Fruit fly (Drosophila melanogaster) whole organism, embryonic: ENCODE measurements around the gene Nmdar1.

Experiments used
- C15 ChIP-seq: fragments of 200-800 bp; sonication (Bioruptor generic); IDR thresholded peaks from 3 replicates; pipeline ENCODE4 v1.3.6; 2022; ENCODE audit warnings: missing biosample characterization, missing genetic modification characterization
- CG11247 ChIP-seq: fragments of 200-800 bp; sonication (Bioruptor generic); IDR thresholded peaks from 2 replicates; pipeline ENCODE4 v1.3.6; 2022; ENCODE audit warnings: missing biosample characterization, missing genetic modification characterization
- CG12071 ChIP-seq: fragments of 200-800 bp; sonication (Bioruptor generic); optimal IDR thresholded peaks from 3 replicates; lab custom pipeline; 2018; ENCODE audit warnings: missing biosample characterization, mild to moderate bottlenecking, missing genetic modification characterization
- CG12104 ChIP-seq: fragments of 200-800 bp; sonication (Bioruptor generic); optimal IDR thresholded peaks from 3 replicates; lab custom pipeline; 2016; ENCODE audit warnings: missing biosample characterization, missing genetic modification characterization
- CG12942 ChIP-seq: fragments of 200-800 bp; sonication (Bioruptor generic); optimal IDR thresholded peaks from 3 replicates; lab custom pipeline; 2016; ENCODE audit warnings: missing biosample characterization, missing genetic modification characterization
- CG13424 ChIP-seq: fragments of 200-800 bp; sonication (Bioruptor generic); optimal IDR thresholded peaks from 2 replicates; lab custom pipeline; 2019; ENCODE audit warnings: missing biosample characterization, mild to moderate bottlenecking, missing genetic modification characterization, moderate library complexity
- CG14965 ChIP-seq: fragments of 200-800 bp; sonication (Bioruptor generic); optimal IDR thresholded peaks from 2 replicates; lab custom pipeline; 2016; ENCODE audit warnings: missing biosample characterization, missing genetic modification characterization, borderline replicate concordance
- CG15696 ChIP-seq: fragments of 200-800 bp; sonication (Bioruptor generic); optimal IDR thresholded peaks from 2 replicates; lab custom pipeline; 2019; ENCODE audit warnings: missing biosample characterization, mild to moderate bottlenecking, missing genetic modification characterization, moderate library complexity
- CG17612 ChIP-seq: fragments of 200-800 bp; sonication (Bioruptor generic); IDR thresholded peaks from 2 replicates; pipeline ENCODE4 v1.3.6; 2022; ENCODE audit warnings: missing biosample characterization, missing genetic modification characterization
- CG17802 ChIP-seq: fragments of 200-800 bp; sonication (Bioruptor generic); optimal IDR thresholded peaks from 2 replicates; lab custom pipeline; 2018; ENCODE audit warnings: missing biosample characterization, mild to moderate bottlenecking, missing genetic modification characterization, moderate library complexity
- CG18262 ChIP-seq: fragments of 200-800 bp; optimal IDR thresholded peaks from 3 replicates; lab custom pipeline; 2019; ENCODE audit warnings: missing biosample characterization, mild to moderate bottlenecking, missing genetic modification characterization, moderate library complexity
- CG2678 ChIP-seq: fragments of 200-800 bp; sonication (Bioruptor generic); optimal IDR thresholded peaks from 3 replicates; lab custom pipeline; 2019; ENCODE audit warnings: missing biosample characterization, mild to moderate bottlenecking, missing genetic modification characterization, moderate library complexity
- CG3838 ChIP-seq: fragments of 200-800 bp; sonication (Bioruptor generic); optimal IDR thresholded peaks from 3 replicates; lab custom pipeline; 2016; ENCODE audit warnings: missing biosample characterization, missing genetic modification characterization
- CG4360 ChIP-seq: fragments of 200-800 bp; sonication (Bioruptor generic); IDR thresholded peaks from 2 replicates; pipeline ENCODE4 v1.3.6; 2022; ENCODE audit warnings: missing biosample characterization, missing genetic modification characterization
- CG4730 ChIP-seq: fragments of 200-800 bp; sonication (Bioruptor generic); IDR thresholded peaks from 2 replicates; pipeline ENCODE4 v1.3.6; 2022; ENCODE audit warnings: missing biosample characterization, missing genetic modification characterization
- CG5953 ChIP-seq: fragments of 200-800 bp; sonication (Bioruptor generic); IDR thresholded peaks from 2 replicates; pipeline ENCODE4 v1.3.6; 2022; ENCODE audit warnings: missing biosample characterization, missing genetic modification characterization
- CG6683 ChIP-seq: fragments of 200-800 bp; sonication (Bioruptor generic); optimal IDR thresholded peaks from 2 replicates; lab custom pipeline; 2017; ENCODE audit warnings: missing biosample characterization, mild to moderate bottlenecking, missing genetic modification characterization, missing genetic modification reagents
- CG7271 ChIP-seq: fragments of 200-800 bp; sonication (Bioruptor generic); optimal IDR thresholded peaks from 2 replicates; lab custom pipeline; 2018; ENCODE audit warnings: missing biosample characterization, mild to moderate bottlenecking, missing genetic modification characterization, moderate library complexity
- CG7839 ChIP-seq: fragments of 200-800 bp; sonication (Bioruptor generic); optimal IDR thresholded peaks from 3 replicates; lab custom pipeline; 2018; ENCODE audit warnings: missing biosample characterization, mild to moderate bottlenecking, missing genetic modification characterization, moderate library complexity
- CG7928 ChIP-seq: fragments of 200-800 bp; sonication (Bioruptor generic); optimal IDR thresholded peaks from 2 replicates; lab custom pipeline; 2017; ENCODE audit warnings: missing biosample characterization, mild to moderate bottlenecking, missing genetic modification characterization
- CG8765 ChIP-seq: fragments of 200-800 bp; sonication (Bioruptor generic); IDR thresholded peaks from 2 replicates; pipeline ENCODE4 v1.3.6; 2022; ENCODE audit warnings: missing biosample characterization, missing genetic modification characterization
- Dek ChIP-seq: fragments of 200-800 bp; sonication (Bioruptor generic); optimal IDR thresholded peaks from 3 replicates; lab custom pipeline; 2019; ENCODE audit warnings: missing biosample characterization, mild to moderate bottlenecking, missing genetic modification characterization, moderate library complexity
- Doc2 ChIP-seq: fragments of 200-800 bp; sonication (Bioruptor generic); IDR thresholded peaks from 2 replicates; pipeline ENCODE4 v1.3.6; 2022; ENCODE audit warnings: missing biosample characterization, missing genetic modification characterization
- Fer2 ChIP-seq: fragments of 200-800 bp; sonication (Bioruptor generic); optimal IDR thresholded peaks from 2 replicates; lab custom pipeline; 2018; ENCODE audit warnings: missing biosample characterization, mild to moderate bottlenecking, missing genetic modification characterization, moderate library complexity
- Fer3 ChIP-seq: fragments of 200-800 bp; sonication (Bioruptor generic); optimal IDR thresholded peaks from 2 replicates; lab custom pipeline; 2018; ENCODE audit warnings: missing biosample characterization, mild to moderate bottlenecking, missing genetic modification characterization, moderate library complexity
- Hr3 ChIP-seq: fragments of 200-800 bp; sonication (Bioruptor generic); optimal IDR thresholded peaks from 3 replicates; lab custom pipeline; 2016; ENCODE audit warnings: missing biosample characterization, missing genetic modification characterization
- MBD-R2 ChIP-seq: fragments of 200-800 bp; sonication (Bioruptor generic); IDR thresholded peaks from 2 replicates; pipeline ENCODE4 v1.3.6; 2022; ENCODE audit warnings: missing biosample characterization, missing genetic modification characterization
- Med ChIP-seq: fragments of 200-800 bp; sonication (Bioruptor generic); peaks from one replicate; lab custom pipeline; 2016; ENCODE audit warnings: missing biosample characterization, missing genetic modification characterization, mild to moderate bottlenecking, inconsistent platforms, moderate library complexity
- NFAT ChIP-seq: fragments of 200-800 bp; sonication (Bioruptor generic); IDR thresholded peaks from 2 replicates; pipeline ENCODE4 v1.3.6; 2022; ENCODE audit warnings: missing biosample characterization, missing genetic modification characterization
- Scr ChIP-seq: fragments of 200-800 bp; sonication (Bioruptor generic); IDR thresholded peaks from 2 replicates; pipeline ENCODE4 v1.3.6; 2022; ENCODE audit warnings: missing biosample characterization, missing genetic modification characterization; ENCODE audit not compliant: partially characterized antibody
- Six4 ChIP-seq: fragments of 200-800 bp; sonication (Bioruptor generic); optimal IDR thresholded peaks from 2 replicates; lab custom pipeline; 2016; ENCODE audit warnings: missing biosample characterization, missing genetic modification characterization
- YL-1 ChIP-seq: fragments of 200-800 bp; sonication (Bioruptor generic); optimal IDR thresholded peaks from 3 replicates; lab custom pipeline; 2017; ENCODE audit warnings: missing biosample characterization, mild to moderate bottlenecking, missing genetic modification characterization
- ac ChIP-seq: fragments of 200-800 bp; sonication (Bioruptor generic); optimal IDR thresholded peaks from 3 replicates; lab custom pipeline; 2017; ENCODE audit warnings: missing biosample characterization, mild to moderate bottlenecking, missing genetic modification characterization
- al ChIP-seq: fragments of 200-800 bp; sonication (Bioruptor generic); IDR thresholded peaks from 2 replicates; pipeline ENCODE4 v1.3.6; 2022; ENCODE audit warnings: missing biosample characterization, missing genetic modification characterization
- cato ChIP-seq: fragments of 200-800 bp; sonication (Bioruptor generic); optimal IDR thresholded peaks from 2 replicates; lab custom pipeline; 2016; ENCODE audit warnings: missing biosample characterization, missing genetic modification characterization, borderline replicate concordance
- crol ChIP-seq: fragments of 200-800 bp; sonication (Bioruptor generic); IDR thresholded peaks from 2 replicates; pipeline ENCODE4 v1.3.6; 2022; ENCODE audit warnings: missing biosample characterization, missing genetic modification characterization
- disco-r ChIP-seq: fragments of 200-800 bp; sonication (Bioruptor generic); optimal IDR thresholded peaks from 2 replicates; lab custom pipeline; 2016; ENCODE audit warnings: missing biosample characterization, missing genetic modification characterization
- dmrt99B ChIP-seq: fragments of 200-800 bp; sonication (Bioruptor generic); optimal IDR thresholded peaks from 2 replicates; lab custom pipeline; 2018; ENCODE audit warnings: missing biosample characterization, mild to moderate bottlenecking, missing genetic modification characterization, moderate library complexity
- eve ChIP-seq, 2 experiments: fragments of >200 bp; optimal IDR thresholded peaks; 2 replicates each; lab custom pipeline; 2017; ENCODE audit warnings: missing biosample characterization in 2 of 2, missing genetic modification characterization in 2 of 2
- fd64A ChIP-seq: fragments of 200-800 bp; sonication (Bioruptor generic); optimal IDR thresholded peaks from 3 replicates; lab custom pipeline; 2018; ENCODE audit warnings: missing biosample characterization, mild to moderate bottlenecking, missing genetic modification characterization
- gsb ChIP-seq: fragments of 200-800 bp; sonication (Bioruptor generic); IDR thresholded peaks from 2 replicates; pipeline ENCODE4 v1.3.6; 2022; ENCODE audit warnings: missing biosample characterization, missing genetic modification characterization
- lilli ChIP-seq: fragments of 200-800 bp; sonication (Bioruptor generic); optimal IDR thresholded peaks from 3 replicates; lab custom pipeline; 2016; ENCODE audit warnings: missing biosample characterization, missing genetic modification characterization
- nau ChIP-seq: fragments of 200-800 bp; sonication (Bioruptor generic); optimal IDR thresholded peaks from 3 replicates; lab custom pipeline; 2017; ENCODE audit warnings: missing biosample characterization, mild to moderate bottlenecking, missing genetic modification characterization, missing genetic modification reagents
- oc ChIP-seq: fragments of 200-800 bp; sonication (Bioruptor generic); optimal IDR thresholded peaks from 2 replicates; lab custom pipeline; 2018; ENCODE audit warnings: missing biosample characterization, mild to moderate bottlenecking, missing genetic modification characterization, moderate library complexity
- pb ChIP-seq: fragments of 200-800 bp; sonication (Bioruptor generic); optimal IDR thresholded peaks from 3 replicates; lab custom pipeline; 2016; ENCODE audit warnings: missing biosample characterization, missing genetic modification characterization
- ranshi ChIP-seq: fragments of 200-800 bp; sonication (Bioruptor generic); IDR thresholded peaks from 2 replicates; pipeline ENCODE4 v1.3.6; 2022; ENCODE audit warnings: missing biosample characterization, missing genetic modification characterization
- schlank ChIP-seq: fragments of 200-800 bp; sonication (Bioruptor generic); optimal IDR thresholded peaks from 2 replicates; lab custom pipeline; 2018; ENCODE audit warnings: missing biosample characterization, mild to moderate bottlenecking, missing genetic modification characterization
- shn ChIP-seq: fragments of 200-800 bp; sonication (Bioruptor generic); optimal IDR thresholded peaks from 3 replicates; lab custom pipeline; 2016; ENCODE audit warnings: missing biosample characterization, missing genetic modification characterization
- so ChIP-seq: fragments of 200-800 bp; sonication (Bioruptor generic); IDR thresholded peaks from 3 replicates; pipeline ENCODE4 v1.3.6; 2022; ENCODE audit warnings: missing biosample characterization, missing genetic modification characterization
- zen ChIP-seq: fragments of 200-800 bp; sonication (Bioruptor generic); optimal IDR thresholded peaks from 3 replicates; lab custom pipeline; 2018; ENCODE audit warnings: missing biosample characterization, mild to moderate bottlenecking, missing genetic modification characterization, moderate library complexity
- zf30C ChIP-seq: fragments of 200-800 bp; sonication (Bioruptor generic); optimal IDR thresholded peaks from 3 replicates; lab custom pipeline; 2018; ENCODE audit warnings: missing biosample characterization, mild to moderate bottlenecking, missing genetic modification characterization

The Nmdar1 gene

dm6 chr3R:5470586-5471283 is 52.4 kb downstream of the Nmdar1 start, which contains the start of the genes mRpL44 and Snr1 (continued):
- TF ChIP-seq Med (GFP tag; lab: Kevin White, UChicago), result peak; percentile 87
- TF ChIP-seq lilli (GFP tag; lab: Kevin White, UChicago), result peak; percentile 24
- no peak for TF ChIP-seq ac (GFP tag; lab: Kevin White, UChicago)
- no peak for TF ChIP-seq Scr
- TF ChIP-seq NFAT (GFP tag; lab: Robert Waterston, UW), result no peak
- TF ChIP-seq eve (GFP tag; optimal IDR thresholded peaks at IDR 0.05; lab: Kevin White, UChicago), result no peak
- TF ChIP-seq Doc2, result no peak
- TF ChIP-seq CG5953 (GFP tag; lab: Robert Waterston, UW), result no peak
- TF ChIP-seq CG17802, result no peak
- no peak for TF ChIP-seq CG8765 (GFP tag; lab: Robert Waterston, UW)
- TF ChIP-seq Hr3, result peak; percentile 39
- TF ChIP-seq Six4 (GFP tag; lab: Kevin White, UChicago), result no peak
- TF ChIP-seq oc (tag; lab: Kevin White, UChicago), result no peak
- TF ChIP-seq CG12071, result no peak
- TF ChIP-seq CG3838 (GFP tag; lab: Kevin White, UChicago), result no peak
- TF ChIP-seq cato (GFP tag; lab: Kevin White, UChicago), result peak; percentile 1
- TF ChIP-seq CG4360 (GFP tag; lab: Robert Waterston, UW), result no peak
- TF ChIP-seq Fer3 (tag; lab: Kevin White, UChicago), result peak; percentile 13
- peak; percentile 33 for TF ChIP-seq CG6683
- TF ChIP-seq al, result no peak
- TF ChIP-seq shn (GFP tag; lab: Kevin White, UChicago), result no peak
- no peak for TF ChIP-seq CG17612 (GFP tag; lab: Robert Waterston, UW)
- TF ChIP-seq CG12104 (GFP tag; lab: Kevin White, UChicago), result peak; percentile 42
- TF ChIP-seq CG4730 (GFP tag; lab: Robert Waterston, UW), result no peak
- no peak for TF ChIP-seq CG7928 (GFP tag; lab: Kevin White, UChicago)
- no peak for TF ChIP-seq C15 (GFP tag; lab: Robert Waterston, UW)
- TF ChIP-seq CG12942, result peak; percentile 20
- peak; percentile 69 for TF ChIP-seq CG7839 (tag; lab: Kevin White, UChicago)
- TF ChIP-seq Fer2, result peak; percentile 35
- no peak for TF ChIP-seq disco-r
- no peak for TF ChIP-seq pb
- TF ChIP-seq Dek (tag; lab: Kevin White, UChicago), result peak; percentile 58
- TF ChIP-seq zf30C (GFP tag; lab: Kevin White, UChicago), result no peak
- TF ChIP-seq zen (tag; lab: Kevin White, UChicago), result peak; percentile 38
- no peak for TF ChIP-seq CG18262 (tag; lab: Kevin White, UChicago)
- peak; percentile 85 for TF ChIP-seq YL-1 (GFP tag; lab: Kevin White, UChicago)
- peak; percentile 86 for TF ChIP-seq MBD-R2 (GFP tag; lab: Robert Waterston, UW)
- no peak for TF ChIP-seq CG2678 (tag; lab: Kevin White, UChicago)
- TF ChIP-seq nau (GFP tag; lab: Kevin White, UChicago), result no peak
- peak; percentile 47 for TF ChIP-seq CG15696 (tag; lab: Kevin White, UChicago)
- no peak for TF ChIP-seq fd64A (GFP tag; lab: Kevin White, UChicago)
- no peak for TF ChIP-seq crol (GFP tag; lab: Robert Waterston, UW)
- TF ChIP-seq dmrt99B (tag; lab: Kevin White, UChicago), result no peak
- TF ChIP-seq schlank (tag; lab: Kevin White, UChicago), result no peak
- TF ChIP-seq CG7271 (tag; lab: Kevin White, UChicago), result no peak
- TF ChIP-seq CG11247, result no peak
- TF ChIP-seq gsb (GFP tag; lab: Robert Waterston, UW), result no peak
- TF ChIP-seq ranshi (GFP tag; lab: Robert Waterston, UW), result no peak
- TF ChIP-seq so, result no peak
- no peak for TF ChIP-seq CG14965 (GFP tag; lab: Kevin White, UChicago)
- TF ChIP-seq CG13424 (tag; lab: Kevin White, UChicago), result peak; percentile 68
